Worm (Caenorhabditis elegans) whole organism, L1 larva: ENCODE results near the gene F53E10.6.
"Not testable (repeated sequence)": the region's sequence is repeated elsewhere in the genome, so short reads cannot be mapped to it uniquely, and the experiment has no call there.

Source experiments
- fkh-4 ChIP-seq: sonication (generic microtip); optimal IDR thresholded peaks from 2 replicates; lab custom pipeline; 2016; ENCODE audit warnings: missing compliant biosample characterization, missing genetic modification characterization, borderline replicate concordance
- lin-39 ChIP-seq: fragments of 150-350 bp; optimal IDR thresholded peaks from 2 replicates; lab custom pipeline; 2014; ENCODE audit warnings: missing biosample characterization, missing genetic modification reagents, missing genetic modification characterization
- lsy-2 ChIP-seq, 2 experiments: fragments of 150-350 bp; optimal IDR thresholded peaks; 2 replicates each; lab custom pipeline; 2014; ENCODE audit warnings: missing biosample characterization in 2 of 2, missing genetic modification characterization in 2 of 2

The F53E10.6 gene

ce11 chrV:2561390-2561789, 41.5 kb downstream of the F53E10.6 start, which contains the start of gene gst-10:
Gene gst-10, plus strand, starts transcription at chrV:2561690.
- TF ChIP-seq lsy-2 (tag; optimal IDR thresholded peaks at IDR 0.05; lab: Kevin White, UChicago); lin-39 (tag; lab: Kevin White, UChicago); fkh-4 (tag; lab: Kevin White, UChicago): not testable (repeated sequence)
